Fruit fly (Drosophila melanogaster): Measurements from ENCODE around the gene Task6.

DNA sequence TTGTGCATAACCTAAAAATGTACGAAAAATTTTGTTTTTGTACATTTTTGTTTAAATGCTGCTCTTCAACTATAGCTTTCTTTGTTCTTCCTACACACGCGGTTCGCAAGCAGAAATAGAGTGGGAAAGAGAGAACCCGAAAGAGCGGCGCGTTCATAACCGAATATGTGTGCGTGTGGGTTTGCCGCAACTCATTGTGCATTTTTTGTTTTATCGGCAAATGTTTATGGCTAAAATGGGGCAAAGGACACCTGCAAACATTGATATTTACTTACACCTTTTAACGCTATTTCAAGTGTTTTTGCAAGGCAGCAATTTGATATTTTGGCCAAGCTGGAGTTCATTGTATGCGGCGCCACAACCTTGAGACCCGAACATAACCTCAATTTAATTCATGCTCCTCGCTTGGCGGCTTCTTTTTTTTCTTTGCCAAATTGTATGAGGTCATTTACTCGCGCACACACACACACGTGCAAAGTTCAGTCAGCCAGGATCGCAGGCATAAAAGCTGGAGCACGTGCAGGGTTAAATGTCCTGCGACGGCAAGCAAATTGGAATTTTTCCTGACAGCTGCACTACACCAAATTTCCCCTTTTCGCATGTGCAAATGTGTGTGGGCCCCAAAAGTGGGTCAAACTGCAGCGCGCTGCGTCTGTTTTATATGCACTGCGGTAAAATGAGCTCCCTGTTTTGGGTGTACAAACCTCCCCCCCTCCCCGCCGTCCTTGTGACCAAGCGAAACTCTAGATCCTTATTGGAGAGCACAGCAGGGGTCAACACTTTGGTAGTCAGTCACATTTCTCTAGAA, 26.4 kb downstream of the Task6 start:
- TF ChIP-seq ato (GFP tag; IDR thresholded peaks at IDR 0.05; ENCODE audit: partially characterized antibody) (no peak), CG8388 (GFP tag; optimal IDR thresholded peaks at IDR 0.05) (no peak), mirr (GFP tag; optimal IDR thresholded peaks at IDR 0.05) (no peak)
